Fruit fly (Drosophila melanogaster) whole organism, wandering third instar larva: ENCODE data around the gene mew.

Experiments used
- Abd-B ChIP-seq: fragments of >200 bp; optimal IDR thresholded peaks from 2 replicates; lab custom pipeline; 2017; ENCODE audit warnings: missing biosample characterization, missing genetic modification characterization
- CG32264 ChIP-seq: fragments of 200-800 bp; sonication (Bioruptor generic); optimal IDR thresholded peaks from 2 replicates; lab custom pipeline; 2016; ENCODE audit warnings: missing biosample characterization, missing genetic modification characterization
- CG9705 ChIP-seq: fragments of 200-800 bp; sonication (Bioruptor generic); optimal IDR thresholded peaks from 2 replicates; lab custom pipeline; 2018; ENCODE audit warnings: missing biosample characterization, mild to moderate bottlenecking, missing genetic modification characterization
- CrebA ChIP-seq: fragments of 200-800 bp; sonication (Bioruptor generic); optimal IDR thresholded peaks from 2 replicates; lab custom pipeline; 2016; ENCODE audit warnings: missing biosample characterization, mild to moderate bottlenecking, missing genetic modification characterization, borderline replicate concordance
- Dfd ChIP-seq: fragments of >200 bp; optimal IDR thresholded peaks from 2 replicates; lab custom pipeline; 2017; ENCODE audit warnings: missing biosample characterization, missing genetic modification characterization
- Dif ChIP-seq: fragments of 200-275, 200-300 bp; sonication (Bioruptor generic); optimal IDR thresholded peaks from 2 replicates; lab custom pipeline; 2018; ENCODE audit warnings: missing biosample characterization, missing genetic modification characterization; ENCODE audit not compliant: partially characterized antibody
- GATAd ChIP-seq: sonication (Bioruptor generic); optimal IDR thresholded peaks from 2 replicates; lab custom pipeline; 2016; ENCODE audit warnings: missing biosample characterization, missing genetic modification characterization
- HLH106 ChIP-seq: fragments of 200-800 bp; optimal IDR thresholded peaks from 3 replicates; lab custom pipeline; 2019; ENCODE audit warnings: missing biosample characterization, mild to moderate bottlenecking, missing genetic modification characterization, moderate library complexity
- Hr78 ChIP-seq: fragments of >200 bp; optimal IDR thresholded peaks from 2 replicates; lab custom pipeline; 2017; ENCODE audit warnings: missing biosample characterization, missing genetic modification characterization
- Hr83 ChIP-seq: fragments of 200-300 bp; sonication (Bioruptor generic); optimal IDR thresholded peaks from 2 replicates; lab custom pipeline; 2016; ENCODE audit warnings: missing biosample characterization, mild to moderate bottlenecking, missing genetic modification characterization, moderate library complexity; ENCODE audit not compliant: poor library complexity, severe bottlenecking
- Jra ChIP-seq: sonication (Bioruptor generic); optimal IDR thresholded peaks from 2 replicates; lab custom pipeline; 2016; ENCODE audit warnings: missing biosample characterization, missing genetic modification characterization
- N ChIP-seq: fragments of >200 bp; optimal IDR thresholded peaks from 2 replicates; lab custom pipeline; 2018; ENCODE audit warnings: missing biosample characterization, missing external identifiers, missing genetic modification characterization
- Rel ChIP-seq, 2 experiments: fragments of 200-800 bp; sonication (Bioruptor generic) in 1 of 2; optimal IDR thresholded peaks; 2 replicates in 1 of 2; 3 replicates in 1 of 2; lab custom pipeline; 2016 to 2019; ENCODE audit warnings: mild to moderate bottlenecking in 2 of 2, missing biosample characterization in 2 of 2, missing genetic modification characterization in 2 of 2, moderate library complexity in 1 of 2
- Sp1 ChIP-seq: fragments of 200-800 bp; sonication (Bioruptor generic); optimal IDR thresholded peaks from 3 replicates; lab custom pipeline; 2019; ENCODE audit warnings: missing biosample characterization, mild to moderate bottlenecking, missing genetic modification characterization, moderate library complexity
- Vsx2 ChIP-seq: fragments of 200-300, 225-300 bp; sonication (Bioruptor generic); optimal IDR thresholded peaks from 2 replicates; lab custom pipeline; 2018; ENCODE audit warnings: missing biosample characterization, missing genetic modification characterization; ENCODE audit not compliant: partially characterized antibody
- br ChIP-seq: fragments of 200-800 bp; sonication (Bioruptor generic); optimal IDR thresholded peaks from 2 replicates; lab custom pipeline; 2016; ENCODE audit warnings: missing biosample characterization, missing genetic modification characterization
- dl ChIP-seq, 2 experiments: fragments of 175-275, 200-275 bp in 1 of 2; fragments of 200-275 bp in 1 of 2; sonication (Bioruptor generic); optimal IDR thresholded peaks; lab custom pipeline; 2018; ENCODE audit warnings: mild to moderate bottlenecking in 2 of 2, missing biosample characterization in 2 of 2, missing genetic modification characterization in 2 of 2, moderate library complexity in 2 of 2; ENCODE audit not compliant: partially characterized antibody in 2 of 2, insufficient read depth in 1 of 2
- dmrt93B ChIP-seq: fragments of 200-800 bp; sonication (Bioruptor generic); optimal IDR thresholded peaks from 2 replicates; lab custom pipeline; 2018; ENCODE audit warnings: missing biosample characterization, mild to moderate bottlenecking, missing genetic modification characterization
- dsf ChIP-seq: sonication (Bioruptor generic); optimal IDR thresholded peaks from 2 replicates; lab custom pipeline; 2016; ENCODE audit warnings: missing biosample characterization, missing genetic modification characterization, borderline replicate concordance
- foxo ChIP-seq, 2 experiments: fragments of 200-800 bp; sonication (Bioruptor generic); optimal IDR thresholded peaks; 2 replicates in 1 of 2; 3 replicates in 1 of 2; lab custom pipeline; 2016 to 2017; ENCODE audit warnings: missing biosample characterization in 2 of 2, missing genetic modification characterization in 2 of 2
- fru ChIP-seq: fragments of 200-800 bp; sonication (Bioruptor generic); optimal IDR thresholded peaks from 3 replicates; lab custom pipeline; 2016; ENCODE audit warnings: missing biosample characterization, mild to moderate bottlenecking, missing genetic modification characterization
- h ChIP-seq: fragments of 200-800 bp; sonication (Bioruptor generic); optimal IDR thresholded peaks from 3 replicates; lab custom pipeline; 2016; ENCODE audit warnings: missing biosample characterization, mild to moderate bottlenecking, missing genetic modification characterization
- jim ChIP-seq: fragments of 175-275, 200-325 bp; sonication (Bioruptor generic); optimal IDR thresholded peaks from 2 replicates; lab custom pipeline; 2016; ENCODE audit warnings: missing biosample characterization, mild to moderate bottlenecking, missing genetic modification characterization
- pan ChIP-seq: fragments of >200 bp; optimal IDR thresholded peaks from 2 replicates; lab custom pipeline; 2017
- psq ChIP-seq: fragments of 200-800 bp; sonication (Bioruptor generic); optimal IDR thresholded peaks from 3 replicates; lab custom pipeline; 2017; ENCODE audit warnings: missing biosample characterization, mild to moderate bottlenecking, missing genetic modification characterization, moderate library complexity
- rgr ChIP-seq: fragments of 200-800 bp; sonication (Bioruptor generic); optimal IDR thresholded peaks from 3 replicates; lab custom pipeline; 2016; ENCODE audit warnings: missing biosample characterization, mild to moderate bottlenecking, missing genetic modification characterization
- sage ChIP-seq: fragments of 200-800 bp; sonication (Bioruptor generic); optimal IDR thresholded peaks from 2 replicates; lab custom pipeline; 2016; ENCODE audit warnings: missing biosample characterization, mild to moderate bottlenecking, missing genetic modification characterization
- sv ChIP-seq: fragments of 200-800 bp; sonication (Bioruptor generic); optimal IDR thresholded peaks from 3 replicates; lab custom pipeline; 2016; ENCODE audit warnings: missing biosample characterization, missing genetic modification characterization
- tai ChIP-seq: sonication (Bioruptor generic); optimal IDR thresholded peaks from 2 replicates; lab custom pipeline; 2016; ENCODE audit warnings: missing biosample characterization, missing genetic modification characterization
- usp ChIP-seq: fragments of >200 bp; optimal IDR thresholded peaks from 2 replicates; lab custom pipeline; 2017; ENCODE audit warnings: missing biosample characterization, missing genetic modification characterization
- woc ChIP-seq: sonication (Bioruptor generic); optimal IDR thresholded peaks from 2 replicates; lab custom pipeline; 2016; ENCODE audit warnings: missing biosample characterization, mild to moderate bottlenecking, missing genetic modification characterization

The mew gene

dm6 chrX:13303656-13304647 is 45.7 kb upstream of the mew start:
- TF ChIP-seq Sp1: peak; percentile 18
- TF ChIP-seq psq: peak; percentile 36
- TF ChIP-seq br: peak; percentile 1
- TF ChIP-seq h: peak; percentile 40
- TF ChIP-seq N: peak; percentile 80
- peak; percentile 33 for TF ChIP-seq Dif (GFP tag; lab: Kevin White, UChicago)
- TF ChIP-seq Rel (GFP tag; optimal IDR thresholded peaks at IDR 0.05; lab: Kevin White, UChicago): no peak
- TF ChIP-seq Rel (tag; optimal IDR thresholded peaks at IDR 0.05; lab: Kevin White, UChicago): peak; percentile 41
- no peak for TF ChIP-seq dl (GFP tag; optimal IDR thresholded peaks at IDR 0.05; lab: Kevin White, UChicago; ENCODE audit: insufficient read depth in 1 of 2, partially characterized antibody in 2 of 2)
- TF ChIP-seq foxo (GFP tag; optimal IDR thresholded peaks at IDR 0.05; lab: Kevin White, UChicago): no peak
- TF ChIP-seq Hr83 (GFP tag; lab: Kevin White, UChicago): peak; percentile 5
- TF ChIP-seq Vsx2 (GFP tag; lab: Kevin White, UChicago): no peak
- TF ChIP-seq woc: peak; percentile 51

- TF ChIP-seq HLH106 (tag; lab: Kevin White, UChicago) (no peak), rgr (GFP tag; lab: Kevin White, UChicago) (no peak), sv (GFP tag; lab: Kevin White, UChicago) (no peak), h (no peak)
Measured at dm6 chrX:13303527-13303655, 45.1 kb upstream of the mew start, which contains the start of gene IP3K2. TSS of gene IP3K2 (plus strand) at chrX:13303633.

- no peak for TF ChIP-seq Rel (GFP tag; optimal IDR thresholded peaks at IDR 0.05; lab: Kevin White, UChicago)
- TF ChIP-seq Rel (tag; optimal IDR thresholded peaks at IDR 0.05; lab: Kevin White, UChicago): peak; percentile 74
- TF ChIP-seq dsf (GFP tag; lab: Kevin White, UChicago): no peak
- TF ChIP-seq fru (GFP tag; lab: Kevin White, UChicago): no peak
- peak; percentile 27 for TF ChIP-seq Jra (GFP tag; lab: Kevin White, UChicago)
- no peak for TF ChIP-seq pan (lab: Kevin White, UChicago)
- peak; percentile 73 for TF ChIP-seq Sp1
- no peak for TF ChIP-seq CG32264
- no peak for TF ChIP-seq usp (GFP tag; lab: Kevin White, UChicago)
- peak; percentile 13 for TF ChIP-seq psq
- TF ChIP-seq Hr83 (GFP tag; lab: Kevin White, UChicago): no peak
- TF ChIP-seq dl (GFP tag; optimal IDR thresholded peaks at IDR 0.05; lab: Kevin White, UChicago; ENCODE audit: insufficient read depth in 1 of 2, partially characterized antibody in 2 of 2): no peak
- TF ChIP-seq GATAd: no peak
- no peak for TF ChIP-seq sv (GFP tag; lab: Kevin White, UChicago)
- TF ChIP-seq woc: no peak
- peak; percentile 11 for TF ChIP-seq h
- TF ChIP-seq foxo (GFP tag; optimal IDR thresholded peaks at IDR 0.05; lab: Kevin White, UChicago): no peak
- no peak for TF ChIP-seq CrebA (GFP tag; lab: Kevin White, UChicago)
- no peak for TF ChIP-seq Dfd (GFP tag; lab: Kevin White, UChicago)
- TF ChIP-seq tai (GFP tag; lab: Kevin White, UChicago): no peak
Measured at dm6 chrX:13302615-13303526, 44.6 kb upstream of the mew start.

dm6 chrX:13302315-13302614 is 44.0 kb upstream of the mew start, which contains the start of gene CG1764:
TSS of gene CG1764 (minus strand) at chrX:13302415.
- TF ChIP-seq Hr78 (GFP tag; lab: Kevin White, UChicago) (no peak), CG9705 (no peak), Abd-B (no peak), HLH106 (tag; lab: Kevin White, UChicago) (no peak), br (no peak), sage (GFP tag; lab: Kevin White, UChicago) (no peak), psq (no peak), CG32264 (no peak), CrebA (GFP tag; lab: Kevin White, UChicago) (no peak), jim (no peak), dmrt93B (GFP tag; lab: Kevin White, UChicago) (no peak), foxo (GFP tag; optimal IDR thresholded peaks at IDR 0.05; lab: Kevin White, UChicago) (no peak), Dif (GFP tag; lab: Kevin White, UChicago) (no peak), dsf (GFP tag; lab: Kevin White, UChicago) (no peak), pan (lab: Kevin White, UChicago) (no peak), Hr83 (GFP tag; lab: Kevin White, UChicago) (no peak), Sp1 (no peak), sv (GFP tag; lab: Kevin White, UChicago) (no peak), woc (no peak)
- TF ChIP-seq, all 38 proteins: peak for 0
